Worm (Caenorhabditis elegans): ENCODE measurements around the gene C09H10.5.

ce11 chrII:11064191-11064695 is 39.3 kb downstream of the C09H10.5 start:
- no peak for TF ChIP-seq aly-2 (tag; optimal IDR thresholded peaks at IDR 0.05)
- TF ChIP-seq lin-13 (GFP tag; optimal IDR thresholded peaks at IDR 0.05), result no peak
- no peak for TF ChIP-seq isw-1 (GFP tag; IDR thresholded peaks at IDR 0.05)
- TF ChIP-seq lin-15B (tag; optimal IDR thresholded peaks at IDR 0.05), result no peak
- TF ChIP-seq nhr-77 (tag; optimal IDR thresholded peaks at IDR 0.05), result no peak
- no peak for TF ChIP-seq lsy-2 (tag; optimal IDR thresholded peaks at IDR 0.05)
- no peak for TF ChIP-seq dpl-1 (GFP tag; optimal IDR thresholded peaks at IDR 0.05)
- TF ChIP-seq ceh-82 (tag; optimal IDR thresholded peaks at IDR 0.05), result no peak
- no peak for TF ChIP-seq mdl-1 (tag; optimal IDR thresholded peaks at IDR 0.05)
- no peak for TF ChIP-seq ets-5 (GFP tag; IDR thresholded peaks at IDR 0.05)
- TF ChIP-seq lin-35 (GFP tag; optimal IDR thresholded peaks at IDR 0.05), result no peak
- no peak for TF ChIP-seq elt-3 (tag; optimal IDR thresholded peaks at IDR 0.05)
- TF ChIP-seq ceh-90 (tag; optimal IDR thresholded peaks at IDR 0.05), result no peak
